Worm (Caenorhabditis elegans) whole organism, early embryonic: ENCODE measurements around the gene M03C11.6.
A peak's percentile ranks its signal among the peaks of the same experiment; 100 is the strongest.

ENCODE experiments used
- B0310.2 ChIP-seq: sonication (generic microtip); optimal IDR thresholded peaks from 2 replicates; lab custom pipeline; 2016; ENCODE audit warnings: mild to moderate bottlenecking, missing genetic modification characterization, missing compliant biosample characterization
- F13C5.2 ChIP-seq: sonication (generic microtip); optimal IDR thresholded peaks from 2 replicates; lab custom pipeline; 2017; ENCODE audit warnings: mild to moderate bottlenecking, missing genetic modification characterization, inconsistent platforms, missing compliant biosample characterization
- aly-1 ChIP-seq: sonication (generic microtip); optimal IDR thresholded peaks from 2 replicates; lab custom pipeline; 2016; ENCODE audit warnings: missing genetic modification characterization, missing compliant biosample characterization
- ama-1 ChIP-seq: fragments of 150-350 bp; optimal IDR thresholded peaks from 2 replicates; lab custom pipeline; 2014
- ceh-13 ChIP-seq: fragments of 200-800 bp; sonication (Bioruptor generic); optimal IDR thresholded peaks from 2 replicates; lab custom pipeline; 2018; ENCODE audit warnings: mild to moderate bottlenecking, missing genetic modification characterization, missing compliant biosample characterization
- ceh-36 ChIP-seq: sonication (generic microtip); optimal IDR thresholded peaks from 2 replicates; lab custom pipeline; 2016; ENCODE audit warnings: missing genetic modification characterization, inconsistent platforms, missing compliant biosample characterization
- ets-7 ChIP-seq: sonication (generic microtip); optimal IDR thresholded peaks from 2 replicates; lab custom pipeline; 2016; ENCODE audit warnings: missing genotype, missing genetic modification characterization, missing compliant biosample characterization
- flt-1 ChIP-seq: fragments of 200-800 bp; sonication (Bioruptor generic); IDR thresholded peaks from 2 replicates; pipeline ENCODE4 v1.3.6; 2022; ENCODE audit warnings: missing genetic modification characterization, missing compliant biosample characterization
- hmbx-1 ChIP-seq: sonication (generic microtip); optimal IDR thresholded peaks from 2 replicates; lab custom pipeline; 2016; ENCODE audit warnings: mild to moderate bottlenecking, missing genetic modification characterization, missing compliant biosample characterization
- hmg-4 ChIP-seq: fragments of 200-800 bp; sonication (Bioruptor generic); optimal IDR thresholded peaks from 2 replicates; lab custom pipeline; 2018; ENCODE audit warnings: mild to moderate bottlenecking, missing genetic modification characterization, missing compliant biosample characterization
- hnd-1 ChIP-seq: sonication (generic microtip); optimal IDR thresholded peaks from 2 replicates; lab custom pipeline; 2016; ENCODE audit warnings: missing genetic modification characterization, missing compliant biosample characterization
- pes-1 ChIP-seq: fragments of 200-800 bp; sonication (Bioruptor generic); IDR thresholded peaks from 2 replicates; pipeline ENCODE4 v1.3.6; 2022; ENCODE audit warnings: missing genetic modification reagents, missing genetic modification characterization, missing compliant biosample characterization
- scrt-1 ChIP-seq: fragments of 200-800 bp; sonication (Bioruptor generic); IDR thresholded peaks from 2 replicates; pipeline ENCODE4 v1.3.6; 2022; ENCODE audit warnings: missing genetic modification characterization, missing compliant biosample characterization
- sea-1 ChIP-seq: fragments of 200-800 bp; sonication (Bioruptor generic); conservative IDR thresholded peaks from 2 replicates; pipeline ENCODE4 v1.3.6; 2022; ENCODE audit warnings: missing genetic modification characterization, missing compliant biosample characterization
- tbx-11 ChIP-seq: fragments of 200-800 bp; sonication (Bioruptor generic); IDR thresholded peaks from 2 replicates; pipeline ENCODE4 v1.3.6; 2022; ENCODE audit warnings: missing genetic modification characterization, missing compliant biosample characterization
- tbx-37 ChIP-seq: fragments of 200-800 bp; sonication (Bioruptor generic); conservative IDR thresholded peaks from 2 replicates; pipeline ENCODE4 v1.3.6; 2022; ENCODE audit warnings: missing genetic modification reagents, missing genetic modification characterization, missing compliant biosample characterization
- tra-4 ChIP-seq: sonication (generic microtip); optimal IDR thresholded peaks from 2 replicates; lab custom pipeline; 2017; ENCODE audit warnings: missing genetic modification characterization, missing compliant biosample characterization

The M03C11.6 gene

DNA sequence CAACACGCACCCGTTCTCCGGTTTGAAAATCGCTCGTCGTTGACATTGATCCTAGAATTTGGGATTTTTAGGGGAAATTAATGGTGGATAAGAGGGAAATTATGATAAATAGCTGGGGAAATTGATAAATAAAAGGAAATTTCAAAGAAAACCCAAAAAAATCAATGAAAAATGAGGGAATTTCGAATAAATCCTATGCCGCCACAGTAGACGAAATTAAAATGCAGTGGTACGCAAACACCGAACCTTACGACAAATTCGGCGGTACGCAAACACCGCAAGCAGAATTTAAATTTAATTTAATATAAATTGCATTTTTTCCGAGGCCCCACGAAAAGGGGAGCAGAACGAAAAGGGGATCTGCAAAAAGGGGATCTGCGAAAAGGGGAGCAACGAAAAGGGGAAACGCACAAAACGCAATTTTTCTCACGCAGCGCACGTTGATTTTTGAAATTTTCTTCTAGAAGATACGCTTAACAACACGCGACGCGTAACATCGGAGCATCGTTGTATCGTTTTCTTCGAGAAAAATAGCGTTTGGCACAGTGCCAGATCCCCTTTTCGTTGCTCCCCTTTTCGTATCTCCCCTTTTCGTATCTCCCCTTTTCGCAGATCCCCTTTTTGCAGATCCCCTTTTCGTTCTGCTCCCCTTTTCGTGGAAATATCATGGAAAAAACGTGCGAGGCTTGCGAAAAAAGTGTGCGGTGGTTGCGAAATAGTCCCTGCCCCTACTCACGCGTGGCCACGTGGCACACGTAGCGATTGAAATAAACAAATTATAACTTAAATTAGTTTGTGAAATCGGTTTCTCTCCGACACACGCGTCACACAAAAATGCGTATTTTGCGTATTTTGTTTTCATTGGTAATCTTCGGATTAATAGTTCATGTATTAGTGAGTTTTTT is 12.4 kb upstream of the M03C11.6 start, which contains the start of the genes smrd-1 and enu-3.1:
Gene smrd-1 (minus strand): TSS at position 51 of the 905 bp plus-strand sequence.
Gene enu-3.1 (plus strand): TSS at position 339 of the 905 bp plus-strand sequence.
- TF ChIP-seq scrt-1 (GFP tag; lab: Robert Waterston, UW) (peak; percentile 37; the same call in 1 of the 2 replicates), pes-1 (GFP tag; lab: Robert Waterston, UW) (peak; percentile 57; the same call in 1 of the 2 replicates), tbx-37 (GFP tag; lab: Robert Waterston, UW) (peak; percentile 59; the same call in 1 of the 2 replicates)

ce11 chrIII:10432104-10432503 is 8.3 kb upstream of the M03C11.6 start:
- TF ChIP-seq B0310.2 (tag; lab: Kevin White, UChicago), result no peak
- TF ChIP-seq pes-1 (GFP tag; lab: Robert Waterston, UW), result peak; percentile 74
- peak; percentile 84 for TF ChIP-seq sea-1
- no peak for TF ChIP-seq hmbx-1
- 0 out of 2 replicates have a peak, but pooled peaks have one; percentile 49 for TF ChIP-seq tbx-11
- peak; percentile 66; the same call in 1 of the 2 replicates for TF ChIP-seq scrt-1 (GFP tag; lab: Robert Waterston, UW)
- peak; percentile 61; the same call in 1 of the 2 replicates for TF ChIP-seq flt-1 (GFP tag; lab: Robert Waterston, UW)
- TF ChIP-seq aly-1 (tag; lab: Kevin White, UChicago), result peak; percentile 45
- TF ChIP-seq ets-7 (tag; lab: Kevin White, UChicago), result no peak
- peak; percentile 61; the same call in 1 of the 2 replicates for TF ChIP-seq tbx-37 (GFP tag; lab: Robert Waterston, UW)
- peak; percentile 71 for TF ChIP-seq hmg-4
- peak; percentile 76 for TF ChIP-seq ceh-36 (tag; lab: Kevin White, UChicago)
- peak; percentile 81 for TF ChIP-seq F13C5.2 (tag; lab: Kevin White, UChicago)
- TF ChIP-seq ama-1 (lab: Kevin White, UChicago), result no peak
- TF ChIP-seq ceh-13 (GFP tag; lab: Kevin White, UChicago), result peak; percentile 57
- no peak for TF ChIP-seq tra-4 (tag; lab: Kevin White, UChicago)
- peak; percentile 46 for TF ChIP-seq hnd-1 (tag; lab: Kevin White, UChicago)

ce11 chrIII:10427882-10428281 is 4.1 kb upstream of the M03C11.6 start, which contains the start of gene prp-3:
TSS of gene prp-3 (minus strand) at chrIII:10427982.
- TF ChIP-seq pes-1 (GFP tag; lab: Robert Waterston, UW), result no peak
- TF ChIP-seq ceh-36 (tag; lab: Kevin White, UChicago), result no peak
- TF ChIP-seq tra-4 (tag; lab: Kevin White, UChicago), result no peak
- TF ChIP-seq tbx-11, result no peak
- no peak for TF ChIP-seq ceh-13 (GFP tag; lab: Kevin White, UChicago)
- TF ChIP-seq B0310.2 (tag; lab: Kevin White, UChicago), result no peak
- no peak for TF ChIP-seq ets-7 (tag; lab: Kevin White, UChicago)
- no peak for TF ChIP-seq hnd-1 (tag; lab: Kevin White, UChicago)
- TF ChIP-seq scrt-1 (GFP tag; lab: Robert Waterston, UW), result no peak
- no peak for TF ChIP-seq hmg-4
- no peak for TF ChIP-seq tbx-37 (GFP tag; lab: Robert Waterston, UW)
- TF ChIP-seq ama-1 (lab: Kevin White, UChicago), result no peak
- no peak for TF ChIP-seq aly-1 (tag; lab: Kevin White, UChicago)
- TF ChIP-seq F13C5.2 (tag; lab: Kevin White, UChicago), result no peak

ce11 chrIII:10421680-10422079 is 2.1 kb downstream of the M03C11.6 start:
- TF ChIP-seq tbx-37 (GFP tag; lab: Robert Waterston, UW) (no peak), ama-1 (lab: Kevin White, UChicago) (no peak), pes-1 (GFP tag; lab: Robert Waterston, UW) (no peak), B0310.2 (tag; lab: Kevin White, UChicago) (no peak), ceh-36 (tag; lab: Kevin White, UChicago) (no peak), sea-1 (no peak)

ce11 chrIII:10415822-10416221 is 8.0 kb downstream of the M03C11.6 start, which contains the start of gene ymel-1:
TSS of gene ymel-1 (plus strand) at chrIII:10416139.
- TF ChIP-seq B0310.2 (tag; lab: Kevin White, UChicago) (no peak), pes-1 (GFP tag; lab: Robert Waterston, UW) (0 out of 2 replicates have a peak, but pooled peaks have one; percentile 14), hmg-4 (peak; percentile 29)

ce11 chrIII:10407198-10407663 is 16.6 kb downstream of the M03C11.6 start, which contains the start of gene hat-1:
TSS of gene hat-1 (minus strand) at chrIII:10407248.
- TF ChIP-seq aly-1 (tag; lab: Kevin White, UChicago) (no peak), flt-1 (GFP tag; lab: Robert Waterston, UW) (no peak), F13C5.2 (tag; lab: Kevin White, UChicago) (no peak), ama-1 (lab: Kevin White, UChicago) (no peak), hnd-1 (tag; lab: Kevin White, UChicago) (no peak), ceh-13 (GFP tag; lab: Kevin White, UChicago) (no peak), tra-4 (tag; lab: Kevin White, UChicago) (no peak), B0310.2 (tag; lab: Kevin White, UChicago) (no peak), ceh-36 (tag; lab: Kevin White, UChicago) (no peak), hmg-4 (no peak), sea-1 (no peak), ets-7 (tag; lab: Kevin White, UChicago) (no peak), pes-1 (GFP tag; lab: Robert Waterston, UW) (no peak), tbx-37 (GFP tag; lab: Robert Waterston, UW) (no peak), tbx-11 (no peak)

ce11 chrIII:10404918-10405317 is 18.9 kb downstream of the M03C11.6 start, which contains the start of the genes M03C11.3 and chl-1:
TSS of gene M03C11.3 (plus strand) at chrIII:10405070.
TSS of gene chl-1 (minus strand) at chrIII:10405240.
- TF ChIP-seq ets-7 (tag; lab: Kevin White, UChicago) (no peak), ceh-36 (tag; lab: Kevin White, UChicago) (no peak), aly-1 (tag; lab: Kevin White, UChicago) (no peak), flt-1 (GFP tag; lab: Robert Waterston, UW) (no peak), hmbx-1 (no peak), scrt-1 (GFP tag; lab: Robert Waterston, UW) (no peak), B0310.2 (tag; lab: Kevin White, UChicago) (no peak), tbx-37 (GFP tag; lab: Robert Waterston, UW) (no peak), hnd-1 (tag; lab: Kevin White, UChicago) (no peak), ama-1 (lab: Kevin White, UChicago) (no peak), F13C5.2 (tag; lab: Kevin White, UChicago) (no peak), sea-1 (no peak), ceh-13 (GFP tag; lab: Kevin White, UChicago) (no peak), pes-1 (GFP tag; lab: Robert Waterston, UW) (no peak), hmg-4 (no peak), tra-4 (tag; lab: Kevin White, UChicago) (no peak)
